Worm (Caenorhabditis elegans): ENCODE data around the gene daf-12.

Gene daf-12

ce11 chrX:10617815-10618214, 17.9 kb upstream of the daf-12 start:
- TF ChIP-seq lin-11 (tag; optimal IDR thresholded peaks at IDR 0.05) (no peak), F13H6.1 (tag; optimal IDR thresholded peaks at IDR 0.05) (no peak), gmeb-2 (tag; optimal IDR thresholded peaks at IDR 0.05) (no peak), hlh-13 (GFP tag; optimal IDR thresholded peaks at IDR 0.05) (no peak)

- peak; percentile 43 for TF ChIP-seq ceh-18 (tag; optimal IDR thresholded peaks at IDR 0.05)
- no peak for TF ChIP-seq ref-2 (tag; optimal IDR thresholded peaks at IDR 0.05)
- peak; percentile 9 for TF ChIP-seq tbx-2 (tag; optimal IDR thresholded peaks at IDR 0.05)
Measured at ce11 chrX:10618619-10619130, 17.0 kb upstream of the daf-12 start.

- no peak for TF ChIP-seq dmd-4 (tag; optimal IDR thresholded peaks at IDR 0.05; ENCODE audit: borderline replicate concordance)
- TF ChIP-seq unc-42 (tag; optimal IDR thresholded peaks at IDR 0.05), result peak; percentile 79
Measured at ce11 chrX:10619554-10620199, 16.0 kb upstream of the daf-12 start.

ce11 chrX:10622607-10623006, 13.1 kb upstream of the daf-12 start:
- TF ChIP-seq K02D7.2 (tag; optimal IDR thresholded peaks at IDR 0.05) (no peak), nhr-11 (tag; optimal IDR thresholded peaks at IDR 0.05) (no peak), unc-42 (tag; optimal IDR thresholded peaks at IDR 0.05) (peak; percentile 56), ceh-6 (GFP tag; optimal IDR thresholded peaks at IDR 0.05) (no peak)

- TF ChIP-seq elt-4 (tag; optimal IDR thresholded peaks at IDR 0.05), result no peak
- TF ChIP-seq ceh-14 (tag; optimal IDR thresholded peaks at IDR 0.05), result no peak
- no peak for TF ChIP-seq che-1 (tag; optimal IDR thresholded peaks at IDR 0.05)
- TF ChIP-seq ztf-16 (tag; optimal IDR thresholded peaks at IDR 0.05), result no peak
- TF ChIP-seq tbx-2 (tag; optimal IDR thresholded peaks at IDR 0.05), result peak; percentile 19
- peak; percentile 59 for TF ChIP-seq hlh-30 (tag; optimal IDR thresholded peaks at IDR 0.05; ENCODE audit: insufficient read depth)
- no peak for TF ChIP-seq ceh-24 (tag; optimal IDR thresholded peaks at IDR 0.05)
- peak; percentile 25 for TF ChIP-seq ref-2 (tag; optimal IDR thresholded peaks at IDR 0.05)
- no peak for TF ChIP-seq ahr-1 (tag; optimal IDR thresholded peaks at IDR 0.05)
- peak; percentile 1 for TF ChIP-seq ceh-34 (tag; optimal IDR thresholded peaks at IDR 0.05)
- TF ChIP-seq unc-55 (GFP tag; optimal IDR thresholded peaks at IDR 0.05), result peak; percentile 23
- no peak for TF ChIP-seq npax-4 (tag; optimal IDR thresholded peaks at IDR 0.05)
Measured at ce11 chrX:10623119-10623518, 12.6 kb upstream of the daf-12 start.

- TF ChIP-seq nfya-1 (tag; optimal IDR thresholded peaks at IDR 0.05), result peak; percentile 53
- TF ChIP-seq lim-6 (tag; optimal IDR thresholded peaks at IDR 0.05), result no peak
- peak; percentile 37 for TF ChIP-seq ceh-31 (tag; optimal IDR thresholded peaks at IDR 0.05)
- TF ChIP-seq elt-2 (tag; optimal IDR thresholded peaks at IDR 0.05), result peak; percentile 14
- TF ChIP-seq ceh-24 (tag; optimal IDR thresholded peaks at IDR 0.05), result no peak
- TF ChIP-seq tbx-2 (tag; optimal IDR thresholded peaks at IDR 0.05), result peak; percentile 10
Measured at ce11 chrX:10624157-10624623, 11.5 kb upstream of the daf-12 start, which contains the start of gene abl-1. abl-1 (minus strand) TSS chrX:10624207.

- TF ChIP-seq pax-1 (tag; optimal IDR thresholded peaks at IDR 0.05) (no peak), pat-9 (tag; optimal IDR thresholded peaks at IDR 0.05) (no peak), che-1 (tag; optimal IDR thresholded peaks at IDR 0.05) (no peak), pha-4 (tag; optimal IDR thresholded peaks at IDR 0.05) (no peak), sdc-2 (tag; optimal IDR thresholded peaks at IDR 0.05) (no peak), elt-4 (tag; optimal IDR thresholded peaks at IDR 0.05) (no peak), ahr-1 (tag; optimal IDR thresholded peaks at IDR 0.05) (no peak), nhr-11 (tag; optimal IDR thresholded peaks at IDR 0.05) (no peak)
Measured at ce11 chrX:10628454-10628853, 7.3 kb upstream of the daf-12 start, which contains the start of gene M79.2. M79.2 (minus strand) TSS chrX:10628807.

Measured in whole organism, late embryonic.